Fruit fly (Drosophila melanogaster) whole organism, embryonic: ENCODE data around the gene Hayan.

Experiments used
- Ada2b ChIP-seq: fragments of 200-800 bp; sonication (Bioruptor generic); IDR thresholded peaks from 2 replicates; pipeline ENCODE4 v1.3.6; 2022; ENCODE audit warnings: missing biosample characterization, missing genetic modification characterization
- Adf1 ChIP-seq: fragments of 200-800 bp; sonication (Bioruptor generic); IDR thresholded peaks from 2 replicates; pipeline ENCODE4 v1.3.6; 2022; ENCODE audit warnings: missing biosample characterization, missing genetic modification characterization
- Atf6 ChIP-seq: fragments of 200-800 bp; sonication (Bioruptor generic); IDR thresholded peaks from 2 replicates; pipeline ENCODE4 v1.3.6; 2022; ENCODE audit warnings: missing biosample characterization, missing genetic modification characterization
- CG10366 ChIP-seq: fragments of 200-800 bp; sonication (Bioruptor generic); IDR thresholded peaks from 2 replicates; pipeline ENCODE4 v1.3.6; 2022; ENCODE audit warnings: missing biosample characterization, missing genetic modification characterization
- CG10543 ChIP-seq: fragments of 200-800 bp; sonication (Bioruptor generic); optimal IDR thresholded peaks from 3 replicates; lab custom pipeline; 2017; ENCODE audit warnings: missing biosample characterization, mild to moderate bottlenecking, missing genetic modification characterization, moderate library complexity
- CG11504 ChIP-seq: fragments of 200-800 bp; sonication (Bioruptor generic); optimal IDR thresholded peaks from 3 replicates; lab custom pipeline; 2019; ENCODE audit warnings: missing biosample characterization, mild to moderate bottlenecking, missing genetic modification characterization, moderate library complexity
- CG12659 ChIP-seq: fragments of 200-800 bp; sonication (Bioruptor generic); optimal IDR thresholded peaks from 3 replicates; lab custom pipeline; 2017; ENCODE audit warnings: mild to moderate bottlenecking, missing biosample characterization, missing genetic modification reagents, missing genetic modification characterization
- CG13424 ChIP-seq: fragments of 200-800 bp; sonication (Bioruptor generic); optimal IDR thresholded peaks from 2 replicates; lab custom pipeline; 2019; ENCODE audit warnings: missing biosample characterization, mild to moderate bottlenecking, missing genetic modification characterization, moderate library complexity
- CG14441 ChIP-seq: fragments of 200-800 bp; sonication (Bioruptor generic); IDR thresholded peaks from 2 replicates; pipeline ENCODE4 v1.3.6; 2022; ENCODE audit warnings: missing biosample characterization, missing genetic modification characterization
- CG1603 ChIP-seq: fragments of 200-800 bp; sonication (Bioruptor generic); optimal IDR thresholded peaks from 2 replicates; lab custom pipeline; 2019; ENCODE audit warnings: missing biosample characterization, mild to moderate bottlenecking, missing genetic modification characterization, moderate library complexity
- CG17385 ChIP-seq: fragments of 200-800 bp; sonication (Bioruptor generic); optimal IDR thresholded peaks from 3 replicates; lab custom pipeline; 2018; ENCODE audit warnings: missing biosample characterization, mild to moderate bottlenecking, missing genetic modification characterization
- CG17912 ChIP-seq: fragments of 200-800 bp; sonication (Bioruptor generic); optimal IDR thresholded peaks from 2 replicates; lab custom pipeline; 2018; ENCODE audit warnings: missing biosample characterization, mild to moderate bottlenecking, missing genetic modification characterization
- CG2120 ChIP-seq: fragments of 200-800 bp; sonication (Bioruptor generic); optimal IDR thresholded peaks from 3 replicates; lab custom pipeline; 2016; ENCODE audit warnings: missing biosample characterization, missing genetic modification characterization
- CG2678 ChIP-seq: fragments of 200-800 bp; sonication (Bioruptor generic); optimal IDR thresholded peaks from 3 replicates; lab custom pipeline; 2019; ENCODE audit warnings: missing biosample characterization, mild to moderate bottlenecking, missing genetic modification characterization, moderate library complexity
- CG32532 ChIP-seq: fragments of 200-800 bp; sonication (Bioruptor generic); IDR thresholded peaks from 2 replicates; pipeline ENCODE4 v1.3.6; 2022; ENCODE audit warnings: missing biosample characterization, missing genetic modification characterization
- CG3838 ChIP-seq: fragments of 200-800 bp; sonication (Bioruptor generic); optimal IDR thresholded peaks from 3 replicates; lab custom pipeline; 2016; ENCODE audit warnings: missing biosample characterization, missing genetic modification characterization
- CG4282 ChIP-seq: fragments of 200-800 bp; sonication (Bioruptor generic); optimal IDR thresholded peaks from 2 replicates; lab custom pipeline; 2016; ENCODE audit warnings: missing biosample characterization, missing genetic modification characterization
- CG4424 ChIP-seq: fragments of 200-800 bp; sonication (Bioruptor generic); optimal IDR thresholded peaks from 3 replicates; lab custom pipeline; 2016; ENCODE audit warnings: missing biosample characterization, missing genetic modification characterization
- CG7839 ChIP-seq: fragments of 200-800 bp; sonication (Bioruptor generic); optimal IDR thresholded peaks from 3 replicates; lab custom pipeline; 2018; ENCODE audit warnings: missing biosample characterization, mild to moderate bottlenecking, missing genetic modification characterization, moderate library complexity
- CG8290 ChIP-seq, 3 experiments: fragments of 200-800 bp; sonication (Bioruptor generic); optimal IDR thresholded peaks; 2 replicates each; lab custom pipeline; 2016 to 2019; ENCODE audit warnings: missing biosample characterization in 3 of 3, missing genetic modification characterization in 3 of 3, mild to moderate bottlenecking in 2 of 3, moderate library complexity in 1 of 3
- CG9215 ChIP-seq: fragments of 200-800 bp; sonication (Bioruptor generic); IDR thresholded peaks from 2 replicates; pipeline ENCODE4 v1.3.6; 2022; ENCODE audit warnings: missing biosample characterization, missing genetic modification characterization
- H2.0 ChIP-seq: fragments of 200-800 bp; sonication (Bioruptor generic); IDR thresholded peaks from 2 replicates; pipeline ENCODE4 v1.3.6; 2022; ENCODE audit warnings: missing biosample characterization, missing genetic modification characterization
- HmgZ ChIP-seq: fragments of 200-800 bp; sonication (Bioruptor generic); optimal IDR thresholded peaks from 2 replicates; lab custom pipeline; 2018; ENCODE audit warnings: missing biosample characterization, mild to moderate bottlenecking, missing genetic modification characterization
- Hr39 ChIP-seq: fragments of >200 bp; optimal IDR thresholded peaks from 2 replicates; lab custom pipeline; 2017
- Meics ChIP-seq: fragments of 200-800 bp; sonication (Bioruptor generic); optimal IDR thresholded peaks from 2 replicates; lab custom pipeline; 2017; ENCODE audit warnings: missing biosample characterization, mild to moderate bottlenecking, missing genetic modification characterization
- Mrtf ChIP-seq: fragments of 200-800 bp; sonication (Bioruptor generic); IDR thresholded peaks from 3 replicates; pipeline ENCODE4 v1.3.6; 2022; ENCODE audit warnings: missing biosample characterization, missing genetic modification characterization
- Nf-YA ChIP-seq: fragments of 200-800 bp; sonication (Bioruptor generic); IDR thresholded peaks from 2 replicates; pipeline ENCODE4 v1.3.6; 2022; ENCODE audit warnings: missing biosample characterization, missing genetic modification characterization
- Oli ChIP-seq: fragments of 200-800 bp; sonication (Bioruptor generic); optimal IDR thresholded peaks from 2 replicates; lab custom pipeline; 2018; ENCODE audit warnings: missing biosample characterization, mild to moderate bottlenecking, missing genetic modification characterization, moderate library complexity
- Rfx ChIP-seq: fragments of 200-800 bp; sonication (Bioruptor generic); IDR thresholded peaks from 2 replicates; pipeline ENCODE4 v1.3.6; 2022; ENCODE audit warnings: missing biosample characterization, missing genetic modification characterization
- bab2 ChIP-seq: fragments of 200-800 bp; sonication (Bioruptor generic); optimal IDR thresholded peaks from 2 replicates; lab custom pipeline; 2016; ENCODE audit warnings: missing biosample characterization, missing genetic modification characterization
- bcd ChIP-seq: fragments of 200-800 bp; sonication (Bioruptor generic); optimal IDR thresholded peaks from 2 replicates; lab custom pipeline; 2017; ENCODE audit warnings: missing biosample characterization, mild to moderate bottlenecking, missing genetic modification characterization
- bsh ChIP-seq, 2 experiments: fragments of 200-800 bp; sonication (Bioruptor generic); optimal IDR thresholded peaks; 2 replicates each; lab custom pipeline; 2017 to 2018; ENCODE audit warnings: mild to moderate bottlenecking in 2 of 2, missing biosample characterization in 2 of 2, missing genetic modification characterization in 2 of 2, moderate library complexity in 1 of 2
- crc ChIP-seq: fragments of 200-800 bp; sonication (Bioruptor generic); optimal IDR thresholded peaks from 2 replicates; lab custom pipeline; 2016; ENCODE audit warnings: missing biosample characterization, missing genetic modification characterization
- cwo ChIP-seq: fragments of 200-800 bp; sonication (Bioruptor generic); optimal IDR thresholded peaks from 3 replicates; lab custom pipeline; 2017; ENCODE audit warnings: missing biosample characterization, missing genetic modification characterization, mild to moderate bottlenecking, moderate library complexity, missing genetic modification reagents
- dmrt11E ChIP-seq: fragments of 200-800 bp; sonication (Bioruptor generic); optimal IDR thresholded peaks from 3 replicates; lab custom pipeline; 2018; ENCODE audit warnings: missing biosample characterization, mild to moderate bottlenecking, missing genetic modification characterization, moderate library complexity
- dpn ChIP-seq, 2 experiments: fragments of 200-800 bp; sonication (Bioruptor generic); optimal IDR thresholded peaks; 3 replicates each; lab custom pipeline; 2016; ENCODE audit warnings: missing biosample characterization in 2 of 2, missing genetic modification characterization in 2 of 2
- dysf ChIP-seq: fragments of 200-800 bp; sonication (Bioruptor generic); IDR thresholded peaks from 3 replicates; pipeline ENCODE4 v1.3.6; 2022; ENCODE audit warnings: missing biosample characterization, missing genetic modification characterization
- eve ChIP-seq, 2 experiments: fragments of >200 bp; optimal IDR thresholded peaks; 2 replicates each; lab custom pipeline; 2017; ENCODE audit warnings: missing biosample characterization in 2 of 2, missing genetic modification characterization in 2 of 2
- hth ChIP-seq: fragments of >200 bp; optimal IDR thresholded peaks from 2 replicates; lab custom pipeline; 2017; ENCODE audit warnings: inconsistent platforms
- inv ChIP-seq: fragments of 200-800 bp; sonication (Bioruptor generic); IDR thresholded peaks from 2 replicates; pipeline ENCODE4 v1.3.6; 2022; ENCODE audit warnings: missing biosample characterization, missing genetic modification characterization; ENCODE audit not compliant: partially characterized antibody
- kni ChIP-seq: fragments of 200-800 bp; sonication (Bioruptor generic); optimal IDR thresholded peaks from 3 replicates; lab custom pipeline; 2017; ENCODE audit warnings: mild to moderate bottlenecking, missing biosample characterization, missing genetic modification reagents, missing genetic modification characterization
- lab ChIP-seq: fragments of 200-800 bp; sonication (Bioruptor generic); optimal IDR thresholded peaks from 3 replicates; lab custom pipeline; 2017; ENCODE audit warnings: missing biosample characterization, missing genetic modification characterization, mild to moderate bottlenecking, moderate library complexity, missing genetic modification reagents
- nerfin-2 ChIP-seq: fragments of 200-800 bp; sonication (Bioruptor generic); IDR thresholded peaks from 2 replicates; pipeline ENCODE4 v1.3.6; 2022; ENCODE audit warnings: missing biosample characterization, missing genetic modification characterization; ENCODE audit not compliant: partially characterized antibody
- org-1 ChIP-seq: fragments of 200-800 bp; sonication (Bioruptor generic); optimal IDR thresholded peaks from 2 replicates; lab custom pipeline; 2017; ENCODE audit warnings: missing biosample characterization, missing genetic modification characterization
- phol ChIP-seq: fragments of 200-800 bp; sonication (Bioruptor generic); optimal IDR thresholded peaks from 3 replicates; lab custom pipeline; 2018; ENCODE audit warnings: missing biosample characterization, mild to moderate bottlenecking, missing genetic modification characterization, moderate library complexity
- prd ChIP-seq, 3 experiments: fragments of >200 bp in 2 of 3; fragments of 200-800 bp in 1 of 3; sonication (Bioruptor generic) in 1 of 3; optimal IDR thresholded peaks in 2 of 3; IDR thresholded peaks in 1 of 3; 2 replicates in 2 of 3; 3 replicates in 1 of 3; pipeline versions ENCODE4 v1.3.6 to Lab custom; 2017 to 2022; ENCODE audit warnings: missing biosample characterization in 1 of 3, missing genetic modification characterization in 1 of 3
- sens ChIP-seq: fragments of 200-800 bp; sonication (Bioruptor generic); peaks from one replicate; lab custom pipeline; 2016; ENCODE audit warnings: missing biosample characterization, missing genetic modification characterization
- slbo ChIP-seq: fragments of 200-800 bp; sonication (Bioruptor generic); IDR thresholded peaks from 2 replicates; pipeline ENCODE4 v1.3.6; 2022; ENCODE audit warnings: missing biosample characterization, missing genetic modification characterization
- so ChIP-seq: fragments of 200-800 bp; sonication (Bioruptor generic); IDR thresholded peaks from 3 replicates; pipeline ENCODE4 v1.3.6; 2022; ENCODE audit warnings: missing biosample characterization, missing genetic modification characterization
- unpg ChIP-seq: fragments of 200-800 bp; sonication (Bioruptor generic); optimal IDR thresholded peaks from 3 replicates; lab custom pipeline; 2018; ENCODE audit warnings: missing biosample characterization, mild to moderate bottlenecking, missing genetic modification characterization, moderate library complexity

The Hayan gene

dm6 chrX:18467881-18468280 is 15.7 kb downstream of the Hayan start (continued):
- TF ChIP-seq phol (tag; lab: Kevin White, UChicago) (peak; percentile 5), Rfx (peak; percentile 62), CG14441 (GFP tag; lab: Robert Waterston, UW) (peak; percentile 48; the same call in 1 of the 2 replicates), CG10366 (GFP tag; lab: Robert Waterston, UW) (peak; percentile 49), cwo (GFP tag; lab: Kevin White, UChicago) (peak; percentile 46), so (GFP tag; lab: Robert Waterston, UW) (no peak), Oli (tag; lab: Kevin White, UChicago) (peak; percentile 17), Hr39 (lab: Kevin White, UChicago) (no peak), inv (GFP tag; lab: Robert Waterston, UW) (no peak), Mrtf (GFP tag; lab: Robert Waterston, UW) (0 out of 3 replicates have a peak, but pooled peaks have one; percentile 21), hth (no peak), CG12659 (GFP tag; lab: Kevin White, UChicago) (peak; percentile 4), lab (GFP tag; lab: Kevin White, UChicago) (peak; percentile 62), CG2120 (GFP tag; lab: Kevin White, UChicago) (peak; percentile 68), bcd (GFP tag; lab: Kevin White, UChicago) (peak; percentile 14), Atf6 (GFP tag; lab: Robert Waterston, UW) (peak; percentile 42), CG3838 (GFP tag; lab: Kevin White, UChicago) (no peak), CG32532 (GFP tag; lab: Robert Waterston, UW) (peak; percentile 65), dmrt11E (tag; lab: Kevin White, UChicago) (no peak), sens (GFP tag; lab: Kevin White, UChicago) (peak; percentile 70), CG9215 (GFP tag; lab: Robert Waterston, UW) (peak; percentile 14; the same call in 1 of the 2 replicates), Nf-YA (GFP tag; lab: Robert Waterston, UW) (no peak), prd (optimal IDR thresholded peaks at IDR 0.05; lab: Kevin White, UChicago) (no peak), prd (GFP tag; IDR thresholded peaks at IDR 0.05; lab: Robert Waterston, UW) (peak; percentile 30; the same call in 1 of the 3 replicates), Ada2b (GFP tag; lab: Robert Waterston, UW) (peak; percentile 43; the same call in 1 of the 2 replicates), HmgZ (peak; percentile 12), CG7839 (tag; lab: Kevin White, UChicago) (peak; percentile 45), CG13424 (tag; lab: Kevin White, UChicago) (peak; percentile 13), eve (GFP tag; optimal IDR thresholded peaks at IDR 0.05; lab: Kevin White, UChicago) (no peak), CG10543 (GFP tag; lab: Kevin White, UChicago) (no peak), dpn (GFP tag; optimal IDR thresholded peaks at IDR 0.05; lab: Kevin White, UChicago) (no peak), crc (GFP tag; lab: Kevin White, UChicago) (no peak), bsh (GFP tag; optimal IDR thresholded peaks at IDR 0.05; lab: Kevin White, UChicago) (no peak), CG1603 (tag; lab: Kevin White, UChicago) (peak; percentile 25), CG11504 (tag; lab: Kevin White, UChicago) (peak; percentile 52), bab2 (GFP tag; lab: Kevin White, UChicago) (no peak), unpg (GFP tag; lab: Kevin White, UChicago) (peak; percentile 25), CG2678 (tag; lab: Kevin White, UChicago) (peak; percentile 51), CG17912 (GFP tag; lab: Kevin White, UChicago) (no peak), CG8290 (GFP tag; optimal IDR thresholded peaks at IDR 0.05; lab: Kevin White, UChicago) (no peak), CG8290 (tag; optimal IDR thresholded peaks at IDR 0.05; lab: Kevin White, UChicago) (peak in 1 of 2 experiments; percentile 28), CG4282 (GFP tag; lab: Kevin White, UChicago) (no peak), nerfin-2 (GFP tag; lab: Robert Waterston, UW) (no peak), kni (GFP tag; lab: Kevin White, UChicago) (no peak), dysf (peak; percentile 51), H2.0 (GFP tag; lab: Robert Waterston, UW) (0 out of 2 replicates have a peak, but pooled peaks have one; percentile 29), slbo (GFP tag; lab: Robert Waterston, UW) (peak; percentile 58), Adf1 (GFP tag; lab: Robert Waterston, UW) (no peak), org-1 (GFP tag; lab: Kevin White, UChicago) (peak; percentile 6), CG17385 (GFP tag; lab: Kevin White, UChicago) (peak; percentile 8), CG4424 (GFP tag; lab: Kevin White, UChicago) (no peak), Meics (GFP tag; lab: Kevin White, UChicago) (peak; percentile 50)
